Worm (Caenorhabditis elegans): ENCODE measurements around the gene F10D7.3.

ce11 chrX:17362529-17362928, 11.9 kb downstream of the F10D7.3 start, which contains the start of gene F10D7.11:
- TF ChIP-seq lin-14 (GFP tag; optimal IDR thresholded peaks at IDR 0.05) (no peak), ets-5 (GFP tag; IDR thresholded peaks at IDR 0.05) (no peak)

All from whole organism, L1 larva.